Worm (Caenorhabditis elegans) whole organism, L1 larva: ENCODE data around the gene lgc-54.

Source experiments
- C04F5.9 ChIP-seq: sonication (generic microtip); optimal IDR thresholded peaks from 2 replicates; lab custom pipeline; 2016; ENCODE audit warnings: missing genetic modification characterization, missing compliant biosample characterization
- C16A3.4 ChIP-seq: fragments of 150-350 bp; optimal IDR thresholded peaks from 2 replicates; lab custom pipeline; 2014; ENCODE audit warnings: missing biosample characterization, missing genetic modification characterization
- C34B4.2 ChIP-seq: sonication (generic microtip); optimal IDR thresholded peaks from 2 replicates; lab custom pipeline; 2017; ENCODE audit warnings: mild to moderate bottlenecking, missing genetic modification characterization, missing compliant biosample characterization
- F16B12.6 ChIP-seq: fragments of 150-350 bp; optimal IDR thresholded peaks from 2 replicates; lab custom pipeline; 2014; ENCODE audit warnings: missing biosample characterization, missing genetic modification characterization
- alr-1 ChIP-seq: fragments of 200-800 bp; sonication (Bioruptor generic); optimal IDR thresholded peaks from 2 replicates; lab custom pipeline; 2018; ENCODE audit warnings: borderline replicate concordance, mild to moderate bottlenecking, missing genetic modification characterization, missing compliant biosample characterization
- aly-2 ChIP-seq: fragments of 150-350 bp; optimal IDR thresholded peaks from 2 replicates; lab custom pipeline; 2014; ENCODE audit warnings: missing biosample characterization, missing genetic modification characterization
- ceh-8 ChIP-seq: fragments of 200-800 bp; sonication (Bioruptor generic); optimal IDR thresholded peaks from 2 replicates; lab custom pipeline; 2018; ENCODE audit warnings: mild to moderate bottlenecking, missing genetic modification characterization, moderate library complexity, missing compliant biosample characterization
- dpl-1 ChIP-seq, 3 experiments: fragments of 150-350 bp in 2 of 3; sonication (generic microtip) in 1 of 3; optimal IDR thresholded peaks; 2 replicates each; lab custom pipeline; 2014 to 2017; ENCODE audit warnings: missing biosample characterization in 3 of 3, missing genetic modification characterization in 3 of 3, missing genetic modification reagents in 3 of 3
- dsc-1 ChIP-seq: sonication (generic microtip); optimal IDR thresholded peaks from 2 replicates; lab custom pipeline; 2016; ENCODE audit warnings: mild to moderate bottlenecking, missing genetic modification characterization, missing compliant biosample characterization
- efl-3 ChIP-seq: fragments of 200-800 bp; sonication (Bioruptor generic); optimal IDR thresholded peaks from 2 replicates; lab custom pipeline; 2018; ENCODE audit warnings: mild to moderate bottlenecking, missing genetic modification characterization, missing compliant biosample characterization
- egl-13 ChIP-seq: sonication (generic microtip); optimal IDR thresholded peaks from 2 replicates; lab custom pipeline; 2016; ENCODE audit warnings: missing genotype, missing genetic modification reagents, missing genetic modification characterization, missing compliant biosample characterization
- fkh-10 ChIP-seq: sonication (generic microtip); optimal IDR thresholded peaks from 2 replicates; lab custom pipeline; 2017; ENCODE audit warnings: missing biosample characterization, missing genetic modification reagents, missing genetic modification characterization
- fkh-4 ChIP-seq: sonication (generic microtip); optimal IDR thresholded peaks from 2 replicates; lab custom pipeline; 2016; ENCODE audit warnings: missing compliant biosample characterization, missing genetic modification characterization, borderline replicate concordance
- grh-1 ChIP-seq: fragments of 200-800 bp; sonication (Bioruptor generic); IDR thresholded peaks from 2 replicates; pipeline ENCODE4 v1.3.6; 2022; ENCODE audit warnings: missing genetic modification reagents, missing genetic modification characterization, missing compliant biosample characterization
- hlh-17 ChIP-seq: fragments of 200-800 bp; sonication (Bioruptor generic); optimal IDR thresholded peaks from 2 replicates; lab custom pipeline; 2018; ENCODE audit warnings: missing genetic modification characterization, mild to moderate bottlenecking, missing compliant biosample characterization, moderate library complexity, borderline replicate concordance
- hlh-4 ChIP-seq: sonication (generic microtip); optimal IDR thresholded peaks from 2 replicates; lab custom pipeline; 2016; ENCODE audit warnings: mild to moderate bottlenecking, missing genetic modification characterization, missing compliant biosample characterization
- isw-1 ChIP-seq: fragments of 200-800 bp; sonication (Bioruptor generic); IDR thresholded peaks from 2 replicates; pipeline ENCODE4 v1.3.6; 2022; ENCODE audit warnings: missing genetic modification characterization, missing compliant biosample characterization
- jun-1 ChIP-seq: fragments of 150-350 bp; optimal IDR thresholded peaks from 2 replicates; lab custom pipeline; 2014; ENCODE audit warnings: missing biosample characterization, missing genetic modification reagents, missing genetic modification characterization
- lin-13 ChIP-seq: fragments of 150-350 bp; optimal IDR thresholded peaks from 2 replicates; lab custom pipeline; 2014; ENCODE audit warnings: missing biosample characterization, missing genetic modification reagents, missing genetic modification characterization
- lin-14 ChIP-seq: fragments of 200-800 bp; sonication (Bioruptor generic); optimal IDR thresholded peaks from 2 replicates; lab custom pipeline; 2018; ENCODE audit warnings: mild to moderate bottlenecking, missing genetic modification characterization, moderate library complexity, missing compliant biosample characterization
- lin-39 ChIP-seq: fragments of 150-350 bp; optimal IDR thresholded peaks from 2 replicates; lab custom pipeline; 2014; ENCODE audit warnings: missing biosample characterization, missing genetic modification reagents, missing genetic modification characterization
- lir-3 ChIP-seq: sonication (generic microtip); optimal IDR thresholded peaks from 2 replicates; lab custom pipeline; 2016; ENCODE audit warnings: mild to moderate bottlenecking, missing genetic modification characterization, moderate library complexity, missing compliant biosample characterization; ENCODE audit not compliant: poor library complexity
- lsy-2 ChIP-seq, 2 experiments: fragments of 150-350 bp; optimal IDR thresholded peaks; 2 replicates each; lab custom pipeline; 2014; ENCODE audit warnings: missing biosample characterization in 2 of 2, missing genetic modification characterization in 2 of 2
- mab-9 ChIP-seq: fragments of 200-800 bp; sonication (Bioruptor generic); IDR thresholded peaks from 2 replicates; pipeline ENCODE4 v1.3.6; 2022; ENCODE audit warnings: missing genetic modification reagents, missing genetic modification characterization, missing compliant biosample characterization
- mdl-1 ChIP-seq, 2 experiments: fragments of 150-350 bp; optimal IDR thresholded peaks; 2 replicates each; lab custom pipeline; 2014 to 2017; ENCODE audit warnings: missing biosample characterization in 2 of 2, missing genetic modification characterization in 2 of 2, inconsistent platforms in 1 of 2
- mef-2 ChIP-seq: fragments of 150-350 bp; optimal IDR thresholded peaks from 2 replicates; lab custom pipeline; 2014; ENCODE audit warnings: missing biosample characterization, missing genetic modification characterization
- mep-1 ChIP-seq: fragments of 150-350 bp; optimal IDR thresholded peaks from 2 replicates; lab custom pipeline; 2014; ENCODE audit warnings: missing biosample characterization, missing genetic modification characterization
- nhr-11 ChIP-seq: fragments of 150-350 bp; optimal IDR thresholded peaks from 2 replicates; lab custom pipeline; 2014; ENCODE audit warnings: missing biosample characterization, missing genetic modification characterization
- nhr-19 ChIP-seq: fragments of 200-800 bp; sonication (Bioruptor generic); conservative IDR thresholded peaks from 2 replicates; pipeline ENCODE4 v1.3.6; 2022; ENCODE audit warnings: missing genetic modification characterization, missing compliant biosample characterization
- nhr-20 ChIP-seq: sonication (generic microtip); optimal IDR thresholded peaks from 2 replicates; lab custom pipeline; 2016; ENCODE audit warnings: mild to moderate bottlenecking, missing genetic modification characterization, missing compliant biosample characterization
- nhr-237 ChIP-seq: fragments of 150-350 bp; optimal IDR thresholded peaks from 2 replicates; lab custom pipeline; 2014; ENCODE audit warnings: missing biosample characterization, missing genetic modification characterization
- nhr-47 ChIP-seq: sonication (generic microtip); optimal IDR thresholded peaks from 2 replicates; lab custom pipeline; 2016; ENCODE audit warnings: mild to moderate bottlenecking, missing genetic modification characterization, moderate library complexity, missing compliant biosample characterization
- nhr-71 ChIP-seq: sonication (generic microtip); optimal IDR thresholded peaks from 2 replicates; lab custom pipeline; 2016; ENCODE audit warnings: mild to moderate bottlenecking, missing genetic modification characterization, moderate library complexity, missing compliant biosample characterization
- nhr-84 ChIP-seq: sonication (generic microtip); optimal IDR thresholded peaks from 2 replicates; lab custom pipeline; 2017; ENCODE audit warnings: missing biosample characterization, missing genetic modification characterization
- nhr-90 ChIP-seq: sonication (generic microtip); optimal IDR thresholded peaks from 2 replicates; lab custom pipeline; 2016; ENCODE audit warnings: mild to moderate bottlenecking, missing genetic modification characterization, missing compliant biosample characterization; ENCODE audit not compliant: poor library complexity
- pag-3 ChIP-seq: sonication (generic microtip); optimal IDR thresholded peaks from 2 replicates; lab custom pipeline; 2017; ENCODE audit warnings: missing genetic modification characterization, mild to moderate bottlenecking, missing compliant biosample characterization, antibody characterized with exemption, borderline replicate concordance; ENCODE audit not compliant: insufficient read depth
- skn-1 ChIP-seq: fragments of 150-350 bp; optimal IDR thresholded peaks from 2 replicates; lab custom pipeline; 2014; ENCODE audit warnings: missing biosample characterization, missing genetic modification characterization
- snpc-4 ChIP-seq: fragments of 150-350 bp; optimal IDR thresholded peaks from 2 replicates; lab custom pipeline; 2014; ENCODE audit warnings: missing biosample characterization, missing genetic modification characterization
- snu-23 ChIP-seq: sonication (generic microtip); optimal IDR thresholded peaks from 2 replicates; lab custom pipeline; 2016; ENCODE audit warnings: missing genetic modification characterization, missing compliant biosample characterization
- sox-4 ChIP-seq: sonication (generic microtip); optimal IDR thresholded peaks from 2 replicates; lab custom pipeline; 2016; ENCODE audit warnings: missing genetic modification characterization, missing compliant biosample characterization
- sptf-1 ChIP-seq: fragments of 150-350 bp; optimal IDR thresholded peaks from 2 replicates; lab custom pipeline; 2014; ENCODE audit warnings: missing biosample characterization, missing genetic modification characterization
- sup-37 ChIP-seq: fragments of 200-800 bp; sonication (Bioruptor generic); optimal IDR thresholded peaks from 2 replicates; lab custom pipeline; 2018; ENCODE audit warnings: mild to moderate bottlenecking, missing genetic modification characterization, missing compliant biosample characterization
- swsn-7 ChIP-seq: sonication (generic microtip); optimal IDR thresholded peaks from 2 replicates; lab custom pipeline; 2016; ENCODE audit warnings: missing genetic modification characterization, missing compliant biosample characterization
- tbx-2 ChIP-seq: sonication (generic microtip); optimal IDR thresholded peaks from 2 replicates; lab custom pipeline; 2016; ENCODE audit warnings: missing genetic modification characterization, missing compliant biosample characterization
- tlp-1 ChIP-seq: fragments of 150-350 bp; optimal IDR thresholded peaks from 2 replicates; lab custom pipeline; 2014; ENCODE audit warnings: missing biosample characterization, missing genetic modification characterization
- unc-130 ChIP-seq: fragments of 150-350 bp; optimal IDR thresholded peaks from 2 replicates; lab custom pipeline; 2017; ENCODE audit warnings: missing biosample characterization, missing genetic modification characterization, inconsistent platforms
- unc-86 ChIP-seq: sonication (generic microtip); optimal IDR thresholded peaks from 2 replicates; lab custom pipeline; 2016; ENCODE audit warnings: missing genetic modification characterization, missing compliant biosample characterization
- xbp-1 ChIP-seq: sonication (generic microtip); optimal IDR thresholded peaks from 2 replicates; lab custom pipeline; 2016; ENCODE audit warnings: missing genetic modification characterization, missing compliant biosample characterization
- ztf-11 ChIP-seq, 2 experiments: sonication (generic microtip); optimal IDR thresholded peaks; 2 replicates each; lab custom pipeline; 2016 to 2017; ENCODE audit warnings: missing genetic modification characterization in 2 of 2, missing biosample characterization in 1 of 2, missing compliant biosample characterization in 1 of 2
- ztf-4 ChIP-seq: fragments of 150-350 bp; optimal IDR thresholded peaks from 2 replicates; lab custom pipeline; 2014; ENCODE audit warnings: missing biosample characterization, missing genetic modification characterization

Gene lgc-54

ce11 chrV:6880623-6881022 lies 34.2 kb upstream of the lgc-54 start (continued):
- TF ChIP-seq C04F5.9 (tag; lab: Kevin White, UChicago) (no peak), C34B4.2 (no peak), nhr-11 (tag; lab: Kevin White, UChicago) (no peak), unc-130 (no peak), nhr-47 (tag; lab: Kevin White, UChicago) (peak; percentile 36), sox-4 (tag; lab: Kevin White, UChicago) (no peak), snpc-4 (tag; lab: Kevin White, UChicago) (peak; percentile 35)

- peak; percentile 56 for TF ChIP-seq nhr-90
- no peak for TF ChIP-seq lin-39 (tag; lab: Kevin White, UChicago)
- no peak for TF ChIP-seq sptf-1 (tag; lab: Kevin White, UChicago)
- TF ChIP-seq mep-1 = peak; percentile 63
- TF ChIP-seq swsn-7 (tag; lab: Kevin White, UChicago) = peak; percentile 80
- peak; percentile 73; the same call in 1 of the 2 replicates for TF ChIP-seq mab-9 (GFP tag; lab: Robert Waterston, UW)
- peak; percentile 77 for TF ChIP-seq nhr-20 (tag; lab: Kevin White, UChicago)
- TF ChIP-seq nhr-71 (tag; lab: Kevin White, UChicago) = peak; percentile 84
- peak in 2 of 3 experiments; percentile 7 to 49 for TF ChIP-seq dpl-1 (GFP tag; optimal IDR thresholded peaks at IDR 0.05; lab: Kevin White, UChicago)
- peak in 1 of 2 experiments; percentile 37 for TF ChIP-seq mdl-1 (tag; optimal IDR thresholded peaks at IDR 0.05; lab: Kevin White, UChicago)
- peak; percentile 20 for TF ChIP-seq sup-37 (GFP tag; lab: Kevin White, UChicago)
- peak; percentile 87 for TF ChIP-seq snu-23 (GFP tag; lab: Kevin White, UChicago)
- TF ChIP-seq efl-3 = no peak
- TF ChIP-seq jun-1 (tag; lab: Kevin White, UChicago) = peak; percentile 51
- no peak for TF ChIP-seq nhr-84 (tag; lab: Kevin White, UChicago)
- peak; percentile 63 for TF ChIP-seq aly-2 (tag; lab: Kevin White, UChicago)
- peak; percentile 42 for TF ChIP-seq pag-3 (tag; lab: Kevin White, UChicago)
- no peak for TF ChIP-seq F16B12.6 (tag; lab: Kevin White, UChicago)
- TF ChIP-seq lin-13 = peak; percentile 21
- peak; percentile 73 for TF ChIP-seq egl-13 (tag; lab: Kevin White, UChicago)
- TF ChIP-seq mef-2 (tag; lab: Kevin White, UChicago) = peak; percentile 50
- TF ChIP-seq tlp-1 = no peak
- peak; percentile 61 for TF ChIP-seq xbp-1 (tag; lab: Kevin White, UChicago)
- peak; percentile 42 for TF ChIP-seq ceh-8 (GFP tag; lab: Kevin White, UChicago)
- peak; percentile 45 for TF ChIP-seq isw-1
- TF ChIP-seq tbx-2 (tag; lab: Kevin White, UChicago) = peak; percentile 83
- no peak for TF ChIP-seq nhr-11 (tag; lab: Kevin White, UChicago)
- TF ChIP-seq fkh-4 (tag; lab: Kevin White, UChicago) = peak; percentile 7
- TF ChIP-seq lsy-2 (tag; optimal IDR thresholded peaks at IDR 0.05; lab: Kevin White, UChicago) = peak; percentile 65 to 75
- TF ChIP-seq grh-1 (GFP tag; lab: Robert Waterston, UW) = peak; percentile 36; the same call in 1 of the 2 replicates
- TF ChIP-seq alr-1 (tag; lab: Kevin White, UChicago) = no peak
- TF ChIP-seq dsc-1 = peak; percentile 67
- TF ChIP-seq hlh-4 = no peak
- TF ChIP-seq hlh-17 (GFP tag; lab: Kevin White, UChicago) = no peak
- peak in 1 of 2 experiments; percentile 69 for TF ChIP-seq ztf-11 (tag; optimal IDR thresholded peaks at IDR 0.05; lab: Kevin White, UChicago)
- TF ChIP-seq fkh-10 (GFP tag; lab: Kevin White, UChicago) = peak; percentile 60
- TF ChIP-seq nhr-19 = peak; percentile 60
- peak; percentile 27 for TF ChIP-seq lir-3 (tag; lab: Kevin White, UChicago)
- TF ChIP-seq C04F5.9 (tag; lab: Kevin White, UChicago) = no peak
- TF ChIP-seq C16A3.4 (tag; lab: Kevin White, UChicago) = peak; percentile 73
- peak; percentile 78 for TF ChIP-seq unc-86 (tag; lab: Kevin White, UChicago)
- TF ChIP-seq nhr-47 (tag; lab: Kevin White, UChicago) = peak; percentile 82
- peak; percentile 95 for TF ChIP-seq lin-14 (GFP tag; lab: Kevin White, UChicago)
- peak; percentile 20 for TF ChIP-seq skn-1
- TF ChIP-seq nhr-237 (tag; lab: Kevin White, UChicago) = peak; percentile 34
- peak; percentile 63 for TF ChIP-seq ztf-4
Measured at ce11 chrV:6879490-6879889, 33.1 kb upstream of the lgc-54 start.
